Fruit fly (Drosophila melanogaster) whole organism: Measurements from ENCODE around the gene Pdp1.

Experiments used
- CG8478 ChIP-seq: fragments of >200 bp; optimal IDR thresholded peaks from 2 replicates; lab custom pipeline; 2018; ENCODE audit warnings: inconsistent platforms
- pan ChIP-seq: fragments of >200 bp; optimal IDR thresholded peaks from 2 replicates; lab custom pipeline; 2017
- psq ChIP-seq: fragments of >200 bp; optimal IDR thresholded peaks from 2 replicates; lab custom pipeline; 2017
- usp ChIP-seq: fragments of >200 bp; optimal IDR thresholded peaks from 2 replicates; lab custom pipeline; 2017; ENCODE audit warnings: missing biosample characterization, missing genetic modification characterization, mixed read lengths

DNA sequence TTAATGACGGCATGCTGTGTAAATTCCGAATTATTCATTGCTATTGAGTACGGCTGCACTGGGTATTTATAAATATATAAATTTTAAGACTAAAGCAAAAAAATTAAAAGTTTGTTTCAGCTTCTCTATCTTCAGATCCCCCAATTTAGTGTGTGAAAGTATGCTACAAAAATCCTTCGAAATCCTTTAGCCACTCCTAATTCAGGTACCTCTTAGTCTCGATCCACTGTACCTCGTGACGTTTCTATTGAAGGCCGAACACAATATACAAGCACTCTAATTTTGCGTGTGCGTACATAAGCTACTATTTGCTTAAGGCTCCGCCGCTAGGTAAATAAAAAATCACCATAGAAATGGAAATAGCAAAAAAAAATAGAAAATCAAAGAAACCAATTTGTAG, 611 bp downstream of the Pdp1 start:
- TF ChIP-seq pan (lab: Kevin White, UChicago): no peak
- no peak for TF ChIP-seq usp (GFP tag; lab: Kevin White, UChicago)
- TF ChIP-seq psq (lab: Kevin White, UChicago): no peak
- TF ChIP-seq CG8478: no peak
